Worm (Caenorhabditis elegans) whole organism, L3 larva: ENCODE measurements around the gene clec-121.

Experiments used
- ceh-82 ChIP-seq: fragments of 150-350 bp; optimal IDR thresholded peaks from 2 replicates; lab custom pipeline; 2014; ENCODE audit warnings: missing biosample characterization, missing genetic modification characterization
- fos-1 ChIP-seq: fragments of 150-350 bp; optimal IDR thresholded peaks from 2 replicates; lab custom pipeline; 2014; ENCODE audit warnings: missing biosample characterization, missing genetic modification characterization
- nhr-23 ChIP-seq: fragments of 150-350 bp; optimal IDR thresholded peaks from 2 replicates; lab custom pipeline; 2014; ENCODE audit warnings: missing biosample characterization, missing genetic modification reagents, missing genetic modification characterization

- TF ChIP-seq fos-1 (tag; lab: Kevin White, UChicago) (no peak), ceh-82 (tag; lab: Kevin White, UChicago) (no peak), nhr-23 (tag; lab: Kevin White, UChicago) (no peak)
These were observed 8.0 kb downstream of the clec-121 start for ce11 chrII:3110099-3110498.
